Fruit fly (Drosophila melanogaster) whole organism, embryonic: ENCODE measurements around the gene Mtr3.

ENCODE experiments used
- Aef1 ChIP-seq: fragments of 200-800 bp; sonication (Bioruptor generic); IDR thresholded peaks from 3 replicates; pipeline ENCODE4 v1.3.6; 2022; ENCODE audit warnings: missing biosample characterization, missing genetic modification characterization
- C15 ChIP-seq: fragments of 200-800 bp; sonication (Bioruptor generic); IDR thresholded peaks from 3 replicates; pipeline ENCODE4 v1.3.6; 2022; ENCODE audit warnings: missing biosample characterization, missing genetic modification characterization
- CG12236 ChIP-seq: fragments of 200-800 bp; sonication (Bioruptor generic); optimal IDR thresholded peaks from 2 replicates; lab custom pipeline; 2016; ENCODE audit warnings: missing biosample characterization, missing genetic modification characterization
- CG15696 ChIP-seq: fragments of 200-800 bp; sonication (Bioruptor generic); optimal IDR thresholded peaks from 2 replicates; lab custom pipeline; 2019; ENCODE audit warnings: missing biosample characterization, mild to moderate bottlenecking, missing genetic modification characterization, moderate library complexity
- CG17912 ChIP-seq: fragments of 200-800 bp; sonication (Bioruptor generic); optimal IDR thresholded peaks from 2 replicates; lab custom pipeline; 2018; ENCODE audit warnings: missing biosample characterization, mild to moderate bottlenecking, missing genetic modification characterization
- CG18476 ChIP-seq: fragments of 200-800 bp; sonication (Bioruptor generic); optimal IDR thresholded peaks from 2 replicates; lab custom pipeline; 2016; ENCODE audit warnings: missing biosample characterization, mild to moderate bottlenecking, missing genetic modification characterization
- CG2875 ChIP-seq: fragments of 200-800 bp; sonication (Bioruptor generic); optimal IDR thresholded peaks from 2 replicates; lab custom pipeline; 2017; ENCODE audit warnings: missing biosample characterization, mild to moderate bottlenecking, missing genetic modification characterization, missing genetic modification reagents
- CG31388 ChIP-seq: fragments of 200-800 bp; sonication (Bioruptor generic); optimal IDR thresholded peaks from 2 replicates; lab custom pipeline; 2016; ENCODE audit warnings: missing biosample characterization, missing genetic modification characterization
- CG31441 ChIP-seq: fragments of 200-800 bp; sonication (Bioruptor generic); IDR thresholded peaks from 2 replicates; pipeline ENCODE4 v1.3.6; 2022; ENCODE audit warnings: missing biosample characterization, missing genetic modification characterization
- CG33213 ChIP-seq: fragments of 200-800 bp; sonication (Bioruptor generic); optimal IDR thresholded peaks from 3 replicates; lab custom pipeline; 2016; ENCODE audit warnings: missing biosample characterization, missing genetic modification characterization
- CG34422 ChIP-seq: fragments of 200-800 bp; sonication (Bioruptor generic); IDR thresholded peaks from 3 replicates; pipeline ENCODE4 v1.3.6; 2022; ENCODE audit warnings: missing biosample characterization, missing genetic modification characterization
- CG4617 ChIP-seq: fragments of 200-800 bp; sonication (Bioruptor generic); optimal IDR thresholded peaks from 3 replicates; lab custom pipeline; 2016; ENCODE audit warnings: missing biosample characterization, missing genetic modification characterization, borderline replicate concordance
- Chrac-16 ChIP-seq: fragments of 200-800 bp; sonication (Bioruptor generic); optimal IDR thresholded peaks from 3 replicates; lab custom pipeline; 2016; ENCODE audit warnings: missing biosample characterization, missing genetic modification characterization
- CkIIα-i1 ChIP-seq: fragments of 200-800 bp; sonication (Bioruptor generic); IDR thresholded peaks from 2 replicates; pipeline ENCODE4 v1.3.6; 2022; ENCODE audit warnings: missing biosample characterization, missing genetic modification characterization
- HLH54F ChIP-seq: fragments of 200-800 bp; sonication (Bioruptor generic); optimal IDR thresholded peaks from 3 replicates; lab custom pipeline; 2016; ENCODE audit warnings: missing biosample characterization, missing genetic modification characterization
- Hey ChIP-seq: fragments of 200-800 bp; sonication (Bioruptor generic); optimal IDR thresholded peaks from 3 replicates; lab custom pipeline; 2018; ENCODE audit warnings: missing biosample characterization, mild to moderate bottlenecking, missing genetic modification characterization
- Hr39 ChIP-seq: fragments of >200 bp; optimal IDR thresholded peaks from 2 replicates; lab custom pipeline; 2017
- MESR4 ChIP-seq: fragments of 200-800 bp; sonication (Bioruptor generic); optimal IDR thresholded peaks from 2 replicates; lab custom pipeline; 2018; ENCODE audit warnings: missing biosample characterization, mild to moderate bottlenecking, missing genetic modification characterization, moderate library complexity
- Mes4 ChIP-seq: fragments of 200-800 bp; sonication (Bioruptor generic); optimal IDR thresholded peaks from 2 replicates; lab custom pipeline; 2016; ENCODE audit warnings: missing biosample characterization, missing genetic modification characterization
- Nf-YB ChIP-seq: fragments of 200-800 bp; sonication (Bioruptor generic); optimal IDR thresholded peaks from 3 replicates; lab custom pipeline; 2019; ENCODE audit warnings: missing biosample characterization, mild to moderate bottlenecking, missing genetic modification characterization, moderate library complexity
- NfI ChIP-seq: fragments of 200-800 bp; sonication (Bioruptor generic); optimal IDR thresholded peaks from 3 replicates; lab custom pipeline; 2018; ENCODE audit warnings: missing biosample characterization, mild to moderate bottlenecking, missing genetic modification characterization, moderate library complexity
- Oli ChIP-seq: fragments of 200-800 bp; sonication (Bioruptor generic); optimal IDR thresholded peaks from 2 replicates; lab custom pipeline; 2018; ENCODE audit warnings: missing biosample characterization, mild to moderate bottlenecking, missing genetic modification characterization, moderate library complexity
- Sox100B ChIP-seq: fragments of 200-800 bp; sonication (Bioruptor generic); optimal IDR thresholded peaks from 3 replicates; lab custom pipeline; 2018; ENCODE audit warnings: missing biosample characterization, mild to moderate bottlenecking, missing genetic modification characterization
- Trl ChIP-seq, 3 experiments: fragments of >200 bp in 2 of 3; fragments of 200-800 bp in 1 of 3; sonication (Bioruptor generic) in 1 of 3; optimal IDR thresholded peaks; 2 replicates in 1 of 3; 3 replicates in 2 of 3; lab custom pipeline; 2016 to 2017; ENCODE audit warnings: missing biosample characterization in 1 of 3, missing genetic modification characterization in 1 of 3
- ab ChIP-seq: fragments of 200-800 bp; sonication (Bioruptor generic); optimal IDR thresholded peaks from 2 replicates; lab custom pipeline; 2016; ENCODE audit warnings: missing biosample characterization, missing genetic modification characterization
- abd-A ChIP-seq: fragments of 200-800 bp; sonication (Bioruptor generic); optimal IDR thresholded peaks from 3 replicates; lab custom pipeline; 2019; ENCODE audit warnings: missing biosample characterization, mild to moderate bottlenecking, missing genetic modification characterization, moderate library complexity
- dati ChIP-seq: fragments of 200-800 bp; sonication (Bioruptor generic); IDR thresholded peaks from 2 replicates; pipeline ENCODE4 v1.3.6; 2022; ENCODE audit warnings: missing biosample characterization, missing genetic modification characterization
- disco-r ChIP-seq: fragments of 200-800 bp; sonication (Bioruptor generic); optimal IDR thresholded peaks from 2 replicates; lab custom pipeline; 2016; ENCODE audit warnings: missing biosample characterization, missing genetic modification characterization
- dm ChIP-seq: fragments of 200-800 bp; sonication (Bioruptor generic); optimal IDR thresholded peaks from 3 replicates; lab custom pipeline; 2016; ENCODE audit warnings: missing biosample characterization, missing genetic modification characterization
- dysf ChIP-seq: fragments of 200-800 bp; sonication (Bioruptor generic); IDR thresholded peaks from 3 replicates; pipeline ENCODE4 v1.3.6; 2022; ENCODE audit warnings: missing biosample characterization, missing genetic modification characterization
- gce ChIP-seq: fragments of 200-800 bp; sonication (Bioruptor generic); IDR thresholded peaks from 3 replicates; pipeline ENCODE4 v1.3.6; 2022; ENCODE audit warnings: missing biosample characterization, missing genetic modification characterization
- gcm ChIP-seq: fragments of 200-800 bp; sonication (Bioruptor generic); optimal IDR thresholded peaks from 2 replicates; lab custom pipeline; 2019; ENCODE audit warnings: missing biosample characterization, mild to moderate bottlenecking, missing genetic modification characterization, moderate library complexity
- grn ChIP-seq: fragments of 200-800 bp; sonication (Bioruptor generic); optimal IDR thresholded peaks from 3 replicates; lab custom pipeline; 2017; ENCODE audit warnings: missing biosample characterization, missing genetic modification characterization
- ham ChIP-seq: fragments of 200-800 bp; sonication (Bioruptor generic); IDR thresholded peaks from 2 replicates; pipeline ENCODE4 v1.3.6; 2022; ENCODE audit warnings: missing biosample characterization, missing genetic modification characterization
- hb ChIP-seq: fragments of 200-800 bp; sonication (Bioruptor generic); IDR thresholded peaks from 3 replicates; pipeline ENCODE4 v1.3.6; 2022; ENCODE audit warnings: missing biosample characterization, missing genetic modification characterization; ENCODE audit not compliant: partially characterized antibody
- hth ChIP-seq: fragments of >200 bp; optimal IDR thresholded peaks from 2 replicates; lab custom pipeline; 2017; ENCODE audit warnings: inconsistent platforms
- jigr1 ChIP-seq: fragments of 200-800 bp; sonication (Bioruptor generic); IDR thresholded peaks from 3 replicates; pipeline ENCODE4 v1.3.6; 2022; ENCODE audit warnings: missing biosample characterization, missing genetic modification characterization
- lmd ChIP-seq: fragments of 200-800 bp; sonication (Bioruptor generic); IDR thresholded peaks from 2 replicates; pipeline ENCODE4 v1.3.6; 2022; ENCODE audit warnings: missing biosample characterization, missing genetic modification characterization
- pfk ChIP-seq: fragments of 200-800 bp; sonication (Bioruptor generic); optimal IDR thresholded peaks from 2 replicates; lab custom pipeline; 2018; ENCODE audit warnings: missing biosample characterization, mild to moderate bottlenecking, missing genetic modification characterization, moderate library complexity
- pho ChIP-seq: fragments of 200-800 bp; sonication (Bioruptor generic); optimal IDR thresholded peaks from 2 replicates; lab custom pipeline; 2016; ENCODE audit warnings: missing biosample characterization, missing genetic modification characterization
- pita ChIP-seq: fragments of 200-800 bp; sonication (Bioruptor generic); optimal IDR thresholded peaks from 2 replicates; lab custom pipeline; 2017; ENCODE audit warnings: missing biosample characterization, mild to moderate bottlenecking, missing genetic modification characterization
- prd ChIP-seq, 3 experiments: fragments of >200 bp in 2 of 3; fragments of 200-800 bp in 1 of 3; sonication (Bioruptor generic) in 1 of 3; optimal IDR thresholded peaks in 2 of 3; IDR thresholded peaks in 1 of 3; 2 replicates in 2 of 3; 3 replicates in 1 of 3; pipeline versions ENCODE4 v1.3.6 to Lab custom; 2017 to 2022; ENCODE audit warnings: missing biosample characterization in 1 of 3, missing genetic modification characterization in 1 of 3
- ranshi ChIP-seq: fragments of 200-800 bp; sonication (Bioruptor generic); IDR thresholded peaks from 2 replicates; pipeline ENCODE4 v1.3.6; 2022; ENCODE audit warnings: missing biosample characterization, missing genetic modification characterization
- repo ChIP-seq: fragments of 200-800 bp; sonication (Bioruptor generic); optimal IDR thresholded peaks from 2 replicates; lab custom pipeline; 2016; ENCODE audit warnings: missing biosample characterization, missing genetic modification characterization
- salm ChIP-seq: fragments of 200-800 bp; sonication (Bioruptor generic); optimal IDR thresholded peaks from 2 replicates; lab custom pipeline; 2018; ENCODE audit warnings: missing biosample characterization, mild to moderate bottlenecking, missing genetic modification characterization
- slbo ChIP-seq: fragments of 200-800 bp; sonication (Bioruptor generic); IDR thresholded peaks from 2 replicates; pipeline ENCODE4 v1.3.6; 2022; ENCODE audit warnings: missing biosample characterization, missing genetic modification characterization
- sqz ChIP-seq: fragments of 200-800 bp; sonication (Bioruptor generic); optimal IDR thresholded peaks from 3 replicates; lab custom pipeline; 2018; ENCODE audit warnings: missing biosample characterization, mild to moderate bottlenecking, missing genetic modification characterization
- sr ChIP-seq: fragments of 200-800 bp; sonication (Bioruptor generic); IDR thresholded peaks from 3 replicates; pipeline ENCODE4 v1.3.6; 2022; ENCODE audit warnings: missing biosample characterization, missing genetic modification characterization
- stc ChIP-seq: fragments of 200-800 bp; sonication (Bioruptor generic); IDR thresholded peaks from 2 replicates; pipeline ENCODE4 v1.3.6; 2022; ENCODE audit warnings: missing biosample characterization, missing genetic modification characterization
- trem ChIP-seq: fragments of 200-800 bp; optimal IDR thresholded peaks from 3 replicates; lab custom pipeline; 2019; ENCODE audit warnings: missing biosample characterization, mild to moderate bottlenecking, missing genetic modification characterization, moderate library complexity
- ttk ChIP-seq: fragments of 200-800 bp; sonication (Bioruptor generic); IDR thresholded peaks from 2 replicates; pipeline ENCODE4 v2.1.2; 2022; ENCODE audit warnings: missing biosample characterization, missing genetic modification characterization
- wdn ChIP-seq: fragments of 200-800 bp; sonication (Bioruptor generic); IDR thresholded peaks from 2 replicates; pipeline ENCODE4 v1.3.6; 2022; ENCODE audit warnings: missing biosample characterization, missing genetic modification characterization

Gene Mtr3

DNA sequence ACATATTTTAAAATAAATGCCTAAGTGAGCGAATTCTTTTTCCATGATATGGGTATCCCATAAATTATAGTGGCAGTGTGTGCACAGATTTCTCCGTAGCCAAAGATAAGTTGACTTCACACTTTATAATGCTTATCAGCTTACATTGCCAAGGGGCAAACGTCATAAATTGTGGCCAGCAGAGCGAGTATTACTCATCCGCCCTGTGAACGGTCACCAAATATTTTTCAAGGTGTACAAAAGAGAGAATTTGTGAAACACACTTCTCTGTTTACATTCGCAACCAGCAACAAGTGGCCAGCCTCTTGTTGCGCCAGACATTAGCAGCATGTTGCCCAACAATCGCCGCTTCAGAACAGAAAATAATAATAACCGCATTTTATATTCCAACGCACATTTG is 19.4 kb upstream of the Mtr3 start (continued):
- TF ChIP-seq CG12236 (no peak), HLH54F (GFP tag; lab: Kevin White, UChicago) (no peak), gce (GFP tag; lab: Robert Waterston, UW) (no peak), dm (no peak), Aef1 (GFP tag; lab: Robert Waterston, UW) (no peak), disco-r (GFP tag; lab: Kevin White, UChicago) (no peak), lmd (GFP tag; lab: Robert Waterston, UW) (no peak), stc (GFP tag; lab: Robert Waterston, UW) (peak; percentile 23; the same call in 1 of the 2 replicates), Hr39 (lab: Kevin White, UChicago) (no peak), abd-A (tag; lab: Kevin White, UChicago) (no peak), NfI (GFP tag; lab: Kevin White, UChicago) (peak; percentile 21), ham (no peak), hb (GFP tag; lab: Robert Waterston, UW) (no peak), CG4617 (GFP tag; lab: Kevin White, UChicago) (no peak), sr (GFP tag; lab: Robert Waterston, UW) (no peak), CG34422 (GFP tag; lab: Robert Waterston, UW) (no peak; the same call in 2 of the 3 replicates), jigr1 (GFP tag; lab: Robert Waterston, UW) (no peak), CG18476 (no peak), pfk (GFP tag; lab: Kevin White, UChicago) (no peak), CG15696 (tag; lab: Kevin White, UChicago) (no peak), CG31441 (GFP tag; lab: Robert Waterston, UW) (peak; percentile 14; the same call in 1 of the 2 replicates), gcm (GFP tag; lab: Kevin White, UChicago) (peak; percentile 5), Mes4 (no peak), Oli (peak; percentile 1), wdn (GFP tag; lab: Robert Waterston, UW) (no peak), hth (no peak), sqz (GFP tag; lab: Kevin White, UChicago) (no peak), CG33213 (GFP tag; lab: Kevin White, UChicago) (no peak), trem (tag; lab: Kevin White, UChicago) (no peak), CkIIα-i1 (GFP tag; lab: Robert Waterston, UW) (no peak), Chrac-16 (GFP tag; lab: Kevin White, UChicago) (no peak), Sox100B (GFP tag; lab: Kevin White, UChicago) (peak; percentile 17), Hey (tag; lab: Kevin White, UChicago) (peak; percentile 23), ranshi (GFP tag; lab: Robert Waterston, UW) (peak; percentile 37; the same call in 1 of the 2 replicates), Trl (optimal IDR thresholded peaks at IDR 0.05; lab: Kevin White, UChicago) (peak; percentile 25 to 45), Trl (GFP tag; optimal IDR thresholded peaks at IDR 0.05; lab: Kevin White, UChicago) (peak; percentile 11), prd (optimal IDR thresholded peaks at IDR 0.05; lab: Kevin White, UChicago) (no peak), prd (GFP tag; IDR thresholded peaks at IDR 0.05; lab: Robert Waterston, UW) (no peak), grn (GFP tag; lab: Kevin White, UChicago) (peak; percentile 40), CG31388 (GFP tag; lab: Kevin White, UChicago) (no peak), salm (tag; lab: Kevin White, UChicago) (peak; percentile 34), dysf (GFP tag; lab: Robert Waterston, UW) (peak; percentile 44; the same call in 1 of the 3 replicates), repo (no peak), CG2875 (GFP tag; lab: Kevin White, UChicago) (peak; percentile 26), ab (no peak), pita (no peak), pho (no peak), Nf-YB (GFP tag; lab: Kevin White, UChicago) (no peak), MESR4 (GFP tag; lab: Kevin White, UChicago) (no peak), C15 (GFP tag; lab: Robert Waterston, UW) (no peak), dati (GFP tag; lab: Robert Waterston, UW) (no peak), slbo (GFP tag; lab: Robert Waterston, UW) (no peak), CG17912 (GFP tag; lab: Kevin White, UChicago) (peak; percentile 69), ttk (GFP tag; lab: Robert Waterston, UW) (no peak)
